Worm (Caenorhabditis elegans): Measurements from ENCODE around the gene Y56A3A.7.
A peak's percentile ranks its signal among the peaks of the same experiment; 100 is the strongest.

Y56A3A.7 gene

ce11 chrIII:11946973-11947372 is at the start of gene Y56A3A.7:
TSS of gene Y56A3A.7 (minus strand) at chrIII:11947019.
- TF ChIP-seq nfya-1 (tag; optimal IDR thresholded peaks at IDR 0.05; ENCODE audit: insufficient read depth) (peak; percentile 71), nhr-76 (tag; optimal IDR thresholded peaks at IDR 0.05) (no peak)

DNA sequence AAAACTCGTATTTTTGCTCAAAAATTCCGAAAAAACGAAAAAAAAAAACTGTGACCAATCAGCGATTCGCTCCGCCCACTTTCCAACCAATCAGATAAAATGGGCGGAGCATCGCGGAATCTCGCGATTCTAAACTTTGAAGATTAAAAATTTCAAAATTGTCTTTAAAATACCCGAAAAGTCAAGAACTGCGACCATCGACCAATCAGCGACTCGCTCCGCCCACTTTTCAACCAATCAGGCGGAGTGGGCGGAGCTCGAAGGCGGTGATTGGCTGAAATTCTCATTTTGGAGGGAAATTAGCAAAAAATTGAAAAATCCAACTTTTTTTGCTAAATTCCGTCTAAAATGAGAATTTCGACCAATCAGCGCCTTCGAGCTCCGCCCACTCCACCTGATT is 49.0 kb upstream of the Y56A3A.7 start:
- TF ChIP-seq ztf-11 (tag; optimal IDR thresholded peaks at IDR 0.05) (no peak), nfya-1 (tag; optimal IDR thresholded peaks at IDR 0.05; ENCODE audit: insufficient read depth) (peak; percentile 59)

ce11 chrIII:11991654-11992292 is 45.0 kb upstream of the Y56A3A.7 start:
- TF ChIP-seq mml-1 (tag; optimal IDR thresholded peaks at IDR 0.05) (no peak), tbx-2 (tag; optimal IDR thresholded peaks at IDR 0.05) (no peak), nhr-43 (tag; optimal IDR thresholded peaks at IDR 0.05; ENCODE audit: poor library complexity, severe bottlenecking) (no peak), fkh-2 (tag; optimal IDR thresholded peaks at IDR 0.05) (no peak), jun-1 (tag; optimal IDR thresholded peaks at IDR 0.05) (no peak), elt-3 (tag; optimal IDR thresholded peaks at IDR 0.05) (no peak), ceh-9 (tag; optimal IDR thresholded peaks at IDR 0.05) (no peak), nhr-25 (tag; optimal IDR thresholded peaks at IDR 0.05) (no peak), nhr-28 (tag; optimal IDR thresholded peaks at IDR 0.05) (no peak), fos-1 (tag; optimal IDR thresholded peaks at IDR 0.05) (no peak), egl-27 (tag; optimal IDR thresholded peaks at IDR 0.05) (no peak), ZK546.5 (tag; optimal IDR thresholded peaks at IDR 0.05) (no peak), skn-1 (tag; optimal IDR thresholded peaks at IDR 0.05) (no peak)

ce11 chrIII:11989823-11990222 is 43.0 kb upstream of the Y56A3A.7 start, which contains the start of gene wah-1:
TSS of gene wah-1 (plus strand) at chrIII:11990167.
- TF ChIP-seq skn-1 (tag; optimal IDR thresholded peaks at IDR 0.05) (no peak), mml-1 (tag; optimal IDR thresholded peaks at IDR 0.05) (no peak), hmg-11 (tag; optimal IDR thresholded peaks at IDR 0.05) (peak; percentile 42), nhr-43 (tag; optimal IDR thresholded peaks at IDR 0.05; ENCODE audit: poor library complexity, severe bottlenecking) (no peak), ceh-82 (tag; optimal IDR thresholded peaks at IDR 0.05) (no peak), egl-5 (tag; optimal IDR thresholded peaks at IDR 0.05) (no peak), elt-3 (tag; optimal IDR thresholded peaks at IDR 0.05) (no peak), fos-1 (tag; optimal IDR thresholded peaks at IDR 0.05) (no peak), ztf-4 (tag; optimal IDR thresholded peaks at IDR 0.05) (no peak), unc-62 (GFP tag; optimal IDR thresholded peaks at IDR 0.05) (no peak), elt-2 (tag; optimal IDR thresholded peaks at IDR 0.05) (peak; percentile 15), nhr-23 (tag; optimal IDR thresholded peaks at IDR 0.05) (no peak), nhr-28 (tag; optimal IDR thresholded peaks at IDR 0.05) (no peak), eor-1 (tag; optimal IDR thresholded peaks at IDR 0.05) (no peak), ZK546.5 (tag; optimal IDR thresholded peaks at IDR 0.05) (no peak), mdl-1 (tag; optimal IDR thresholded peaks at IDR 0.05) (no peak), nhr-76 (tag; optimal IDR thresholded peaks at IDR 0.05) (no peak), nfya-1 (tag; optimal IDR thresholded peaks at IDR 0.05; ENCODE audit: insufficient read depth) (peak; percentile 61), egl-27 (tag; optimal IDR thresholded peaks at IDR 0.05) (no peak), ztf-11 (tag; optimal IDR thresholded peaks at IDR 0.05) (no peak), sea-2 (GFP tag; optimal IDR thresholded peaks at IDR 0.05) (no peak), jun-1 (tag; optimal IDR thresholded peaks at IDR 0.05) (no peak), nhr-237 (tag; optimal IDR thresholded peaks at IDR 0.05) (no peak), ceh-16 (tag; optimal IDR thresholded peaks at IDR 0.05) (no peak), nhr-12 (tag; optimal IDR thresholded peaks at IDR 0.05) (no peak), pha-4 (tag; optimal IDR thresholded peaks at IDR 0.05) (peak; percentile 77), ama-1 (optimal IDR thresholded peaks at IDR 0.05) (no peak), nhr-77 (tag; optimal IDR thresholded peaks at IDR 0.05) (no peak), lin-15B (tag; optimal IDR thresholded peaks at IDR 0.05) (no peak), nhr-25 (tag; optimal IDR thresholded peaks at IDR 0.05) (peak; percentile 10), pqm-1 (tag; optimal IDR thresholded peaks at IDR 0.05) (no peak), nhr-11 (tag; optimal IDR thresholded peaks at IDR 0.05) (no peak), tbx-2 (tag; optimal IDR thresholded peaks at IDR 0.05) (no peak), R02D3.7 (tag; optimal IDR thresholded peaks at IDR 0.05) (no peak)
